Worm (Caenorhabditis elegans): ENCODE data around the gene pgp-4.

ce11 chrX:11324240-11324639 is 33.4 kb upstream of the pgp-4 start, which contains the start of gene asm-2:
- no peak for TF ChIP-seq unc-62 (GFP tag; optimal IDR thresholded peaks at IDR 0.05)
- TF ChIP-seq ama-1 (optimal IDR thresholded peaks at IDR 0.05) = no peak
- TF ChIP-seq daf-12 (tag; optimal IDR thresholded peaks at IDR 0.05) = no peak
- no peak for TF ChIP-seq elt-1 (tag; optimal IDR thresholded peaks at IDR 0.05)
- TF ChIP-seq nhr-28 (tag; optimal IDR thresholded peaks at IDR 0.05) = no peak
- TF ChIP-seq unc-39 (tag; optimal IDR thresholded peaks at IDR 0.05) = no peak
- no peak for TF ChIP-seq ceh-28 (tag; optimal IDR thresholded peaks at IDR 0.05)
- no peak for TF ChIP-seq lin-39 (tag; optimal IDR thresholded peaks at IDR 0.05)
- TF ChIP-seq skn-1 (tag; optimal IDR thresholded peaks at IDR 0.05) = no peak

All from whole organism, L3 larva.